Fruit fly (Drosophila melanogaster) whole organism, embryonic: ENCODE measurements around the gene CG31099.
A peak's percentile ranks its signal among the peaks of the same experiment; 100 is the strongest.

Experiments
- Asciz ChIP-seq: fragments of 200-800 bp; sonication (Bioruptor generic); optimal IDR thresholded peaks from 2 replicates; lab custom pipeline; 2017; ENCODE audit warnings: missing biosample characterization, mild to moderate bottlenecking, missing genetic modification characterization, missing genetic modification reagents
- Atf-2 ChIP-seq: fragments of 200-800 bp; sonication (Bioruptor generic); optimal IDR thresholded peaks from 2 replicates; lab custom pipeline; 2016; ENCODE audit warnings: missing biosample characterization, missing genetic modification characterization
- BEAF-32 ChIP-seq: fragments of 200-800 bp; sonication (Bioruptor generic); optimal IDR thresholded peaks from 3 replicates; lab custom pipeline; 2017; ENCODE audit warnings: missing biosample characterization, missing genetic modification characterization, mild to moderate bottlenecking, moderate library complexity, missing genetic modification reagents
- Bdp1 ChIP-seq: fragments of 200-800 bp; sonication (Bioruptor generic); optimal IDR thresholded peaks from 3 replicates; lab custom pipeline; 2016; ENCODE audit warnings: missing biosample characterization, missing genetic modification characterization
- BtbVII ChIP-seq: fragments of 200-800 bp; sonication (Bioruptor generic); optimal IDR thresholded peaks from 3 replicates; lab custom pipeline; 2017; ENCODE audit warnings: missing biosample characterization, mild to moderate bottlenecking, missing genetic modification characterization
- CG10431 ChIP-seq: fragments of 200-800 bp; sonication (Bioruptor generic); optimal IDR thresholded peaks from 3 replicates; lab custom pipeline; 2018; ENCODE audit warnings: missing biosample characterization, mild to moderate bottlenecking, missing genetic modification characterization
- CG10565 ChIP-seq: fragments of 200-800 bp; sonication (Bioruptor generic); optimal IDR thresholded peaks from 3 replicates; lab custom pipeline; 2016; ENCODE audit warnings: missing biosample characterization, mild to moderate bottlenecking, missing genetic modification characterization
- CG11696 ChIP-seq: fragments of 200-800 bp; sonication (Bioruptor generic); IDR thresholded peaks from 2 replicates; pipeline ENCODE4 v1.3.6; 2022; ENCODE audit warnings: missing biosample characterization, missing genetic modification characterization
- CG12236 ChIP-seq: fragments of 200-800 bp; sonication (Bioruptor generic); optimal IDR thresholded peaks from 2 replicates; lab custom pipeline; 2016; ENCODE audit warnings: missing biosample characterization, missing genetic modification characterization
- CG12299 ChIP-seq: fragments of 200-800 bp; sonication (Bioruptor generic); optimal IDR thresholded peaks from 2 replicates; lab custom pipeline; 2018; ENCODE audit warnings: missing biosample characterization, mild to moderate bottlenecking, missing genetic modification characterization
- CG14860 ChIP-seq: fragments of 200-800 bp; sonication (Bioruptor generic); IDR thresholded peaks from 3 replicates; pipeline ENCODE4 v1.3.6; 2022; ENCODE audit warnings: missing biosample characterization, missing genetic modification characterization; ENCODE audit not compliant: partially characterized antibody
- CG15011 ChIP-seq: fragments of 200-800 bp; sonication (Bioruptor generic); optimal IDR thresholded peaks from 3 replicates; lab custom pipeline; 2018; ENCODE audit warnings: missing biosample characterization, mild to moderate bottlenecking, missing genetic modification characterization
- CG1603 ChIP-seq: fragments of 200-800 bp; sonication (Bioruptor generic); optimal IDR thresholded peaks from 2 replicates; lab custom pipeline; 2019; ENCODE audit warnings: missing biosample characterization, mild to moderate bottlenecking, missing genetic modification characterization, moderate library complexity
- CG16813 ChIP-seq: fragments of 200-800 bp; sonication (Bioruptor generic); IDR thresholded peaks from 3 replicates; pipeline ENCODE4 v1.3.6; 2022; ENCODE audit warnings: missing biosample characterization, missing genetic modification characterization; ENCODE audit not compliant: partially characterized antibody
- CG16863 ChIP-seq: fragments of 200-800 bp; sonication (Bioruptor generic); optimal IDR thresholded peaks from 3 replicates; lab custom pipeline; 2016; ENCODE audit warnings: missing biosample characterization, missing genetic modification characterization
- CG2875 ChIP-seq: fragments of 200-800 bp; sonication (Bioruptor generic); optimal IDR thresholded peaks from 2 replicates; lab custom pipeline; 2017; ENCODE audit warnings: missing biosample characterization, mild to moderate bottlenecking, missing genetic modification characterization, missing genetic modification reagents
- CG31365 ChIP-seq: fragments of 200-800 bp; sonication (Bioruptor generic); optimal IDR thresholded peaks from 2 replicates; lab custom pipeline; 2018; ENCODE audit warnings: missing biosample characterization, mild to moderate bottlenecking, missing genetic modification characterization
- CG33213 ChIP-seq: fragments of 200-800 bp; sonication (Bioruptor generic); optimal IDR thresholded peaks from 3 replicates; lab custom pipeline; 2016; ENCODE audit warnings: missing biosample characterization, missing genetic modification characterization
- CG3726 ChIP-seq: fragments of 200-800 bp; sonication (Bioruptor generic); IDR thresholded peaks from 3 replicates; pipeline ENCODE4, ENCODE4 v1.3.6; 2022; ENCODE audit warnings: missing biosample characterization, missing genetic modification characterization
- CG3838 ChIP-seq: fragments of 200-800 bp; sonication (Bioruptor generic); optimal IDR thresholded peaks from 3 replicates; lab custom pipeline; 2016; ENCODE audit warnings: missing biosample characterization, missing genetic modification characterization
- CG3847 ChIP-seq: fragments of 200-800 bp; sonication (Bioruptor generic); IDR thresholded peaks from 2 replicates; pipeline ENCODE4 v1.3.6; 2022; ENCODE audit warnings: missing biosample characterization, missing genetic modification characterization
- CG4617 ChIP-seq: fragments of 200-800 bp; sonication (Bioruptor generic); optimal IDR thresholded peaks from 3 replicates; lab custom pipeline; 2016; ENCODE audit warnings: missing biosample characterization, missing genetic modification characterization, borderline replicate concordance
- CG6254 ChIP-seq: fragments of 200-800 bp; sonication (Bioruptor generic); optimal IDR thresholded peaks from 3 replicates; lab custom pipeline; 2017; ENCODE audit warnings: mild to moderate bottlenecking, missing biosample characterization, missing genetic modification reagents, missing genetic modification characterization
- CG6689 ChIP-seq: fragments of 200-800 bp; sonication (Bioruptor generic); IDR thresholded peaks from 2 replicates; pipeline ENCODE4 v1.3.6; 2022; ENCODE audit warnings: missing biosample characterization, missing genetic modification characterization
- H15 ChIP-seq: fragments of 200-800 bp; sonication (Bioruptor generic); IDR thresholded peaks from 3 replicates; pipeline ENCODE4 v1.3.6; 2022; ENCODE audit warnings: missing biosample characterization, missing genetic modification characterization
- MESR4 ChIP-seq: fragments of 200-800 bp; sonication (Bioruptor generic); optimal IDR thresholded peaks from 2 replicates; lab custom pipeline; 2018; ENCODE audit warnings: missing biosample characterization, mild to moderate bottlenecking, missing genetic modification characterization, moderate library complexity
- aop ChIP-seq: fragments of 200-800 bp; sonication (Bioruptor generic); IDR thresholded peaks from 2 replicates; pipeline ENCODE4 v1.3.6; 2022; ENCODE audit warnings: missing biosample characterization, missing genetic modification characterization
- az2 ChIP-seq: fragments of 200-800 bp; sonication (Bioruptor generic); optimal IDR thresholded peaks from 3 replicates; lab custom pipeline; 2016; ENCODE audit warnings: missing biosample characterization, missing genetic modification characterization
- bsh ChIP-seq, 2 experiments: fragments of 200-800 bp; sonication (Bioruptor generic); optimal IDR thresholded peaks; 2 replicates each; lab custom pipeline; 2017 to 2018; ENCODE audit warnings: mild to moderate bottlenecking in 2 of 2, missing biosample characterization in 2 of 2, missing genetic modification characterization in 2 of 2, moderate library complexity in 1 of 2
- cad ChIP-seq: fragments of >200 bp; optimal IDR thresholded peaks from 2 replicates; lab custom pipeline; 2017; ENCODE audit warnings: missing biosample characterization, missing genetic modification characterization
- chif ChIP-seq, 2 experiments: fragments of 200-800 bp; sonication (Bioruptor generic); optimal IDR thresholded peaks; 3 replicates each; lab custom pipeline; 2016; ENCODE audit warnings: missing biosample characterization in 2 of 2, missing genetic modification characterization in 2 of 2
- chm ChIP-seq: fragments of 200-800 bp; sonication (Bioruptor generic); IDR thresholded peaks from 2 replicates; pipeline ENCODE4 v1.3.6; 2022; ENCODE audit warnings: missing biosample characterization, missing genetic modification characterization
- dan ChIP-seq: fragments of 200-800 bp; sonication (Bioruptor generic); IDR thresholded peaks from 2 replicates; pipeline ENCODE4 v1.3.6; 2022; ENCODE audit warnings: missing biosample characterization, missing genetic modification characterization
- dmrt99B ChIP-seq: fragments of 200-800 bp; sonication (Bioruptor generic); optimal IDR thresholded peaks from 2 replicates; lab custom pipeline; 2018; ENCODE audit warnings: missing biosample characterization, mild to moderate bottlenecking, missing genetic modification characterization, moderate library complexity
- ewg ChIP-seq: fragments of 200-800 bp; sonication (Bioruptor generic); optimal IDR thresholded peaks from 3 replicates; lab custom pipeline; 2017; ENCODE audit warnings: mild to moderate bottlenecking, missing biosample characterization, missing genetic modification reagents, missing genetic modification characterization
- fru ChIP-seq: fragments of >200 bp; optimal IDR thresholded peaks from 2 replicates; lab custom pipeline; 2017
- ftz-f1 ChIP-seq: fragments of 200-800 bp; sonication (Bioruptor generic); optimal IDR thresholded peaks from 2 replicates; lab custom pipeline; 2016; ENCODE audit warnings: missing biosample characterization, missing genetic modification characterization
- gfzf ChIP-seq: fragments of 200-800 bp; sonication (Bioruptor generic); optimal IDR thresholded peaks from 2 replicates; lab custom pipeline; 2016; ENCODE audit warnings: missing biosample characterization, mild to moderate bottlenecking, missing genetic modification characterization, moderate library complexity
- hkb ChIP-seq, 2 experiments: fragments of 200-800 bp in 1 of 2; fragments of >200 bp in 1 of 2; sonication (Bioruptor generic) in 1 of 2; IDR thresholded peaks in 1 of 2; optimal IDR thresholded peaks in 1 of 2; 2 replicates each; pipeline versions ENCODE4 v1.3.6 to Lab custom; 2017 to 2022; ENCODE audit warnings: missing biosample characterization in 1 of 2, missing genetic modification characterization in 1 of 2
- klu ChIP-seq: fragments of 200-800 bp; sonication (Bioruptor generic); IDR thresholded peaks from 2 replicates; pipeline ENCODE4 v1.3.6; 2022; ENCODE audit warnings: missing biosample characterization, missing genetic modification characterization
- org-1 ChIP-seq: fragments of 200-800 bp; sonication (Bioruptor generic); optimal IDR thresholded peaks from 2 replicates; lab custom pipeline; 2017; ENCODE audit warnings: missing biosample characterization, missing genetic modification characterization
- otp ChIP-seq: fragments of 200-800 bp; sonication (Bioruptor generic); IDR thresholded peaks from 3 replicates; pipeline ENCODE4, ENCODE4 v1.3.6; 2022; ENCODE audit warnings: missing biosample characterization, missing genetic modification characterization
- p53 ChIP-seq: fragments of 200-800 bp; sonication (Bioruptor generic); optimal IDR thresholded peaks from 2 replicates; lab custom pipeline; 2016; ENCODE audit warnings: missing biosample characterization, missing genetic modification characterization
- pan ChIP-seq, 4 experiments: fragments of >200 bp in 3 of 4; fragments of 200-800 bp in 1 of 4; sonication (Bioruptor generic) in 1 of 4; optimal IDR thresholded peaks in 3 of 4; IDR thresholded peaks in 1 of 4; 2 replicates each; pipeline versions ENCODE4 v1.3.6 to Lab custom; 2017 to 2022; ENCODE audit warnings: missing biosample characterization in 2 of 4, missing genetic modification characterization in 2 of 4, mixed read lengths in 1 of 4
- phol ChIP-seq: fragments of 200-800 bp; sonication (Bioruptor generic); optimal IDR thresholded peaks from 3 replicates; lab custom pipeline; 2018; ENCODE audit warnings: missing biosample characterization, mild to moderate bottlenecking, missing genetic modification characterization, moderate library complexity
- pzg ChIP-seq: fragments of 200-800 bp; sonication (Bioruptor generic); optimal IDR thresholded peaks from 3 replicates; lab custom pipeline; 2018; ENCODE audit warnings: missing biosample characterization, mild to moderate bottlenecking, missing genetic modification characterization, moderate library complexity
- scrt ChIP-seq: fragments of 200-800 bp; sonication (Bioruptor generic); optimal IDR thresholded peaks from 2 replicates; lab custom pipeline; 2018; ENCODE audit warnings: missing biosample characterization, mild to moderate bottlenecking, missing genetic modification characterization, moderate library complexity
- sens ChIP-seq: fragments of 200-800 bp; sonication (Bioruptor generic); peaks from one replicate; lab custom pipeline; 2016; ENCODE audit warnings: missing biosample characterization, missing genetic modification characterization
- trh ChIP-seq: fragments of 200-800 bp; sonication (Bioruptor generic); optimal IDR thresholded peaks from 2 replicates; lab custom pipeline; 2016; ENCODE audit warnings: missing biosample characterization, missing genetic modification characterization
- wor ChIP-seq: fragments of 200-800 bp; sonication (Bioruptor generic); IDR thresholded peaks from 2 replicates; pipeline ENCODE4 v1.3.6; 2022; ENCODE audit warnings: missing biosample characterization, missing genetic modification characterization

The CG31099 gene

dm6 chr3R:25265589-25266201 lies 45.0 kb downstream of the CG31099 start, which contains the start of the genes GlnRS and RIOK2 (continued):
- TF ChIP-seq trh (no peak), Asciz (GFP tag; lab: Kevin White, UChicago) (no peak), pzg (GFP tag; lab: Kevin White, UChicago) (peak; percentile 98), dmrt99B (no peak), gfzf (peak; percentile 91), CG16813 (GFP tag; lab: Robert Waterston, UW) (peak; percentile 94), CG4617 (peak; percentile 94), CG15011 (GFP tag; lab: Kevin White, UChicago) (no peak), ftz-f1 (GFP tag; lab: Kevin White, UChicago) (no peak), CG3847 (GFP tag; lab: Robert Waterston, UW) (peak; percentile 45; the same call in 1 of the 2 replicates), az2 (GFP tag; lab: Kevin White, UChicago) (no peak), aop (GFP tag; lab: Robert Waterston, UW) (no peak), chm (no peak), phol (tag; lab: Kevin White, UChicago) (peak; percentile 69), org-1 (GFP tag; lab: Kevin White, UChicago) (no peak), bsh (GFP tag; optimal IDR thresholded peaks at IDR 0.05; lab: Kevin White, UChicago) (no peak), CG6254 (GFP tag; lab: Kevin White, UChicago) (no peak), scrt (GFP tag; lab: Kevin White, UChicago) (peak; percentile 95), CG14860 (peak; percentile 85), CG3838 (GFP tag; lab: Kevin White, UChicago) (no peak), sens (GFP tag; lab: Kevin White, UChicago) (peak; percentile 71), CG33213 (peak; percentile 54), H15 (no peak), MESR4 (peak; percentile 95), CG12236 (GFP tag; lab: Kevin White, UChicago) (no peak), ewg (GFP tag; lab: Kevin White, UChicago) (no peak), pan (optimal IDR thresholded peaks at IDR 0.05; lab: Kevin White, UChicago) (no peak), pan (GFP tag; optimal IDR thresholded peaks at IDR 0.05 in 1 of 2, IDR thresholded peaks at IDR 0.05 in 1 of 2) (no peak), CG12299 (tag; lab: Kevin White, UChicago) (peak; percentile 14), CG6689 (GFP tag; lab: Robert Waterston, UW) (no peak), cad (GFP tag; lab: Kevin White, UChicago) (no peak), wor (GFP tag; lab: Robert Waterston, UW) (no peak), CG16863 (GFP tag; lab: Kevin White, UChicago) (no peak), dan (GFP tag; lab: Robert Waterston, UW) (no peak), CG31365 (no peak), klu (GFP tag; lab: Robert Waterston, UW) (no peak), BEAF-32 (peak; percentile 97), Bdp1 (GFP tag; lab: Kevin White, UChicago) (no peak), BtbVII (GFP tag; lab: Kevin White, UChicago) (no peak), hkb (optimal IDR thresholded peaks at IDR 0.05; lab: Kevin White, UChicago) (no peak), hkb (GFP tag; IDR thresholded peaks at IDR 0.05; lab: Robert Waterston, UW) (no peak), p53 (GFP tag; lab: Kevin White, UChicago) (peak; percentile 32), otp (GFP tag; lab: Robert Waterston, UW) (no peak), CG1603 (peak; percentile 94), chif (GFP tag; optimal IDR thresholded peaks at IDR 0.05; lab: Kevin White, UChicago) (no peak), fru (lab: Kevin White, UChicago) (no peak), CG10565 (GFP tag; lab: Kevin White, UChicago) (no peak), CG2875 (GFP tag; lab: Kevin White, UChicago) (no peak), Atf-2 (no peak), CG10431 (GFP tag; lab: Kevin White, UChicago) (no peak), CG11696 (GFP tag; lab: Robert Waterston, UW) (no peak), CG3726 (GFP tag; lab: Robert Waterston, UW) (no peak)
